Fruit fly (Drosophila melanogaster) S2 (cell line): ENCODE data around the gene Prosalpha4.

ENCODE experiments used
- CG8478 ChIP-seq: fragments of >200 bp; optimal IDR thresholded peaks from 2 replicates; lab custom pipeline; 2018
- CTCF ChIP-seq, 2 experiments: fragments of >200 bp; optimal IDR thresholded peaks; 2 replicates each; lab custom pipeline; 2018

- TF ChIP-seq CTCF (optimal IDR thresholded peaks at IDR 0.05; lab: Kevin White, UChicago) (no peak), CG8478 (lab: Kevin White, UChicago) (no peak)
Measured at dm6 chrX:16319558-16319924, 43.5 kb downstream of the Prosalpha4 start.
